Fruit fly (Drosophila melanogaster): Measurements from ENCODE around the gene trr.

DNA sequence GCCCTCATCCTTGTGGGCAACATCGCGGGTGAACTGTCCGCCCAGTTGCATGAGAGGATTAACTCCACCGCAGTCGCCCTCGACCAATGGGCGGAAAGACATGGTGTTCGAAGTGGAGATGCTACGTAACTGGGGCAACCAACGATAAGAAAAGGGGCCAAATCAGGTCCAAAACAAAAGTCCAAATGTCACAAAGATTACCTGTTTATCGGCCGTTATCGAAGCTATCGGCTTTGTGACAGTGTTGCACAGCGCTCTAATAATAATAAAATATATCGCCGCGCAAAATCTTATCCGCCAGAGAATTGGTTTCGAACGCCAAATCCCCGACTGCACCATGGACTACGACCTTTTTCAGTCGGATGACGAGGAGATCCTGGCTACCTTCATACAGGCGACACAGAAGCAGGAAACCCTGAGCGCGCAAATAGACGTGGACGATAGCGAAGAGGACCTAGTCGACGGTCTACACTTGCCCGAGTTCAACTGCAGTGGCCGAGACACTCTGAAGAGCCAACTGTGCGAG lies 21.1 kb downstream of the trr start, which contains the start of the genes CG14803 and Pex5:
- TF ChIP-seq ttk (optimal IDR thresholded peaks at IDR 0.05) = no peak
- no peak for TF ChIP-seq Myc (optimal IDR thresholded peaks at IDR 0.05)
- TF ChIP-seq psq (optimal IDR thresholded peaks at IDR 0.05) = no peak
- no peak for TF ChIP-seq h (optimal IDR thresholded peaks at IDR 0.05)
- TF ChIP-seq Sin3A (optimal IDR thresholded peaks at IDR 0.05) = no peak
- TF ChIP-seq insv (optimal IDR thresholded peaks at IDR 0.05) = no peak

Measured in Kc167 (cell line).